Worm (Caenorhabditis elegans): ENCODE measurements around the gene B0244.4.

Gene B0244.4

ce11 chrIII:5757492-5758045 lies 10.3 kb downstream of the B0244.4 start:
- TF ChIP-seq unc-42 (tag; optimal IDR thresholded peaks at IDR 0.05): peak; percentile 23
- TF ChIP-seq fkh-10 (GFP tag; optimal IDR thresholded peaks at IDR 0.05): no peak

DNA sequence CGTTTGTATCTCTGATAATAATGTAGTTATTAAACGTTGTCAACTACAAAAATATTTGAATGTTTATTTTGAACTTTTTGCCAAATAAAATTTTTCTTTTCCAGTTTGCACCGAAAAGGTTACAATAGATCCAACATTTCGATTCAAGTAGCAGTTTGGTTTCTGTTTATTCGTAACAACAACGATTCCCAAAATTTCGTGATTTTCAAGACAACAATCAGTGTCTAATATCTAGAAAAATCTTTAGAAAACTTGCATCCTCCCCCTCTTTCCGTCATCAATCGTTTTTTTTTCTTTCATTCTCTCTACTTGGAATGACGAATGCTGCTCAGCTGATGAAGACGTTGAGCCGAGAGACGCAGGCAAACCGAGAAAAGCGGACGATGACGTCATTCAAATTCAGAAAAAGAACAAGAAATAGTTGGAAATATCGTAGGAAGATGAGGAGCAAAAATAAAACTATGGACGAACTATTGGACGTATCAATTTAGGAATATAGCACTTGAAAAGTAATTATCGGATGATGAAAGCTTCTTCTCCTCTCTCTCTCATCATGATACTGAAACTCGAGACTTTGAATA lies 11.3 kb downstream of the B0244.4 start:
- TF ChIP-seq ceh-31 (tag; optimal IDR thresholded peaks at IDR 0.05): no peak
- TF ChIP-seq Y22D7AL.16 (tag; optimal IDR thresholded peaks at IDR 0.05): no peak
- TF ChIP-seq pag-3 (tag; optimal IDR thresholded peaks at IDR 0.05; ENCODE audit: borderline replicate concordance): no peak
- TF ChIP-seq unc-86 (tag; optimal IDR thresholded peaks at IDR 0.05): no peak
- TF ChIP-seq ceh-19 (GFP tag; optimal IDR thresholded peaks at IDR 0.05): no peak
- TF ChIP-seq K09A11.1 (tag; optimal IDR thresholded peaks at IDR 0.05; ENCODE audit: insufficient read depth): no peak
- TF ChIP-seq zip-5 (tag; optimal IDR thresholded peaks at IDR 0.05): no peak
- TF ChIP-seq C08G9.2 (tag; optimal IDR thresholded peaks at IDR 0.05): no peak
- TF ChIP-seq hlh-8 (tag; optimal IDR thresholded peaks at IDR 0.05): no peak

ce11 chrIII:5760721-5761120 lies 13.4 kb downstream of the B0244.4 start:
- TF ChIP-seq elt-2 (tag; optimal IDR thresholded peaks at IDR 0.05) (no peak), madf-2 (tag; optimal IDR thresholded peaks at IDR 0.05) (no peak), ceh-31 (tag; optimal IDR thresholded peaks at IDR 0.05) (peak; percentile 13), hlh-6 (tag; optimal IDR thresholded peaks at IDR 0.05) (no peak), T23F11.4 (GFP tag; optimal IDR thresholded peaks at IDR 0.05) (no peak), ztf-16 (tag; optimal IDR thresholded peaks at IDR 0.05) (no peak), Y22D7AL.16 (tag; optimal IDR thresholded peaks at IDR 0.05) (no peak), ceh-45 (GFP tag; IDR thresholded peaks at IDR 0.05) (no peak), lim-6 (tag; optimal IDR thresholded peaks at IDR 0.05) (no peak), ceh-30 (tag; optimal IDR thresholded peaks at IDR 0.05) (no peak), unc-3 (GFP tag; conservative IDR thresholded peaks at IDR 0.05) (no peak), unc-3 (tag; optimal IDR thresholded peaks at IDR 0.05) (no peak), unc-42 (tag; optimal IDR thresholded peaks at IDR 0.05) (peak; percentile 73)

- no peak for TF ChIP-seq K02D7.2 (tag; optimal IDR thresholded peaks at IDR 0.05)
- no peak for TF ChIP-seq sox-2 (GFP tag; IDR thresholded peaks at IDR 0.05)
- no peak for TF ChIP-seq Y22D7AL.16 (tag; optimal IDR thresholded peaks at IDR 0.05)
- TF ChIP-seq gmeb-2 (tag; optimal IDR thresholded peaks at IDR 0.05): no peak
- TF ChIP-seq hlh-8 (tag; optimal IDR thresholded peaks at IDR 0.05): no peak
- TF ChIP-seq pax-1 (tag; optimal IDR thresholded peaks at IDR 0.05): no peak
- no peak for TF ChIP-seq nhr-11 (tag; optimal IDR thresholded peaks at IDR 0.05)
- TF ChIP-seq hlh-6 (tag; optimal IDR thresholded peaks at IDR 0.05): no peak
- no peak for TF ChIP-seq ceh-22 (tag; optimal IDR thresholded peaks at IDR 0.05)
- TF ChIP-seq F13H6.1 (tag; optimal IDR thresholded peaks at IDR 0.05): no peak
- no peak for TF ChIP-seq ceh-48 (tag; optimal IDR thresholded peaks at IDR 0.05)
- no peak for TF ChIP-seq elt-2 (tag; optimal IDR thresholded peaks at IDR 0.05)
These were observed 14.6 kb downstream of the B0244.4 start for ce11 chrIII:5761886-5762285.

DNA sequence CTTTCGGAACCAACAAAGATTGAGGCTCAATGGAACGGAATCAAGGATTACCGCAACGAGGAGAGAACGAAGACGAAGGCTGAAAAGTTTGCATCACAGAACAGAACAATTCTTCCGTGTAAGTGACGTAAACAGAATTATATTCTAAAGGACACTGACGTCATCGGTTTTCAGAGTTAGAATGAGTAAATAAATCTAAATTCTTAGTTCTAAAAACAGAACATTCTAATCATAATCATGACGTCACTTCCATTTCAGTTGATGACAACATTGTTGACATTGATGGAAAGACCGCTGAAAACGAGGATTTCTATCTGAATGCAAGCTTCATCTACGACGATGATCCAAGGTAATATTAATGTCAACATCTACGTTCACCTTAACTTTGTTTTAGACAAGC lies 16.7 kb downstream of the B0244.4 start:
- no peak for TF ChIP-seq zip-5 (tag; optimal IDR thresholded peaks at IDR 0.05)
- TF ChIP-seq unc-55 (GFP tag; optimal IDR thresholded peaks at IDR 0.05): no peak
- no peak for TF ChIP-seq pat-9 (tag; optimal IDR thresholded peaks at IDR 0.05)
- TF ChIP-seq sdc-2 (tag; optimal IDR thresholded peaks at IDR 0.05): no peak
- TF ChIP-seq ztf-16 (tag; optimal IDR thresholded peaks at IDR 0.05): no peak
- TF ChIP-seq hlh-13 (GFP tag; optimal IDR thresholded peaks at IDR 0.05): no peak
- TF ChIP-seq hlh-30 (tag; optimal IDR thresholded peaks at IDR 0.05; ENCODE audit: insufficient read depth): no peak
- TF ChIP-seq gmeb-2 (tag; optimal IDR thresholded peaks at IDR 0.05): no peak
- no peak for TF ChIP-seq ets-4 (tag; optimal IDR thresholded peaks at IDR 0.05)
- no peak for TF ChIP-seq odd-2 (tag; optimal IDR thresholded peaks at IDR 0.05)
- no peak for TF ChIP-seq pag-3 (tag; optimal IDR thresholded peaks at IDR 0.05; ENCODE audit: borderline replicate concordance)
- TF ChIP-seq pax-1 (tag; optimal IDR thresholded peaks at IDR 0.05): no peak
- no peak for TF ChIP-seq tbx-7 (tag; optimal IDR thresholded peaks at IDR 0.05)

Data from whole organism, late embryonic.